Fruit fly (Drosophila melanogaster): ENCODE measurements around the gene WRNexo.

DNA sequence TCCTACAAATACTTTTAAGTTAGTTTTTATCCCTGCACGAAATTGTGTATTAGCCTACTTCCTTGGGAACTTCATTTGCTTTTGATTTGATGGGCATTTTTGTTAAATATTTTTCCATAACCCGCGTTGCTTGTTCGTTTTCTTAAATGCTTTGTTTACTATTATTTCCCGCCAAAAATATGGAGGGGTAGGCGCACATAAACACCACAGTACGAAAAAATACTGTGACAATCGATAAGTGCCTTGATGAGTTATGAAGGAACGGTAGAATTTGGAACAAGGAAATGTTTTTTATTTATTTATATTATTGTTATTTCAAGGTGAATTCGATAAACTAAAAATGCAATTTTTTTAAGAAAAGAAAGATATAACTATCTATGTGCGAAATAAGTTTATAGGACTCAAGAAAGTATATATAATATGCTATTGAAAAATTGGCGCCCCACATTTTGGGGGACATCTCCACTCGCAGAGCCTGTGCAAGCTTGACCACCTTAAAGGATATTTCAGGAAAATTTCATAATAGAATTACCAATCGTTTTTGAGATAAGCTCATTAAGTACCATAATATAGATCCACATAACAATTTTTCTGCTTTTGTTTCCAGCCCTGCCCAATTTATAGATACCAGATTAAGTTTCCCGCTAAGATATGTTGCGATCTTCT is at the start of gene WRNexo, which contains the start of gene Nup43:
- TF ChIP-seq Hr4 (GFP tag; optimal IDR thresholded peaks at IDR 0.05) (peak; percentile 56), CG8632 (GFP tag; optimal IDR thresholded peaks at IDR 0.05) (no peak)

Data from whole organism, prepupa.